Worm (Caenorhabditis elegans) whole organism, young adult: Measurements from ENCODE around the gene H43E16.1.
A peak's percentile ranks its signal among the peaks of the same experiment; 100 is the strongest.

Experiments
- C17E4.6 ChIP-seq: fragments of 200-800 bp; sonication (Bioruptor generic); IDR thresholded peaks from 2 replicates; pipeline ENCODE4 v1.3.6; 2022; ENCODE audit warnings: missing genetic modification reagents, missing genetic modification characterization, missing compliant biosample characterization
- F10E7.11 ChIP-seq: sonication (generic microtip); optimal IDR thresholded peaks from 2 replicates; lab custom pipeline; 2017; ENCODE audit warnings: mild to moderate bottlenecking, missing genetic modification characterization, moderate library complexity, missing compliant biosample characterization
- F22D6.2 ChIP-seq: sonication (generic microtip); optimal IDR thresholded peaks from 2 replicates; lab custom pipeline; 2016; ENCODE audit warnings: mild to moderate bottlenecking, missing genetic modification characterization, missing compliant biosample characterization
- F23B12.7 ChIP-seq: sonication (generic microtip); optimal IDR thresholded peaks from 2 replicates; lab custom pipeline; 2017; ENCODE audit warnings: missing genetic modification characterization, mild to moderate bottlenecking, missing compliant biosample characterization, antibody characterized with exemption, moderate library complexity; ENCODE audit not compliant: insufficient read depth
- F55B11.4 ChIP-seq: sonication (generic microtip); optimal IDR thresholded peaks from 2 replicates; lab custom pipeline; 2016; ENCODE audit warnings: missing compliant biosample characterization, missing genetic modification characterization, borderline replicate concordance; ENCODE audit not compliant: insufficient read depth
- F57C9.4 ChIP-seq: sonication (generic microtip); optimal IDR thresholded peaks from 2 replicates; lab custom pipeline; 2017; ENCODE audit warnings: mild to moderate bottlenecking, missing genetic modification characterization, missing compliant biosample characterization
- K11D2.4 ChIP-seq: fragments of 200-800 bp; sonication (Bioruptor generic); IDR thresholded peaks from 2 replicates; pipeline ENCODE4 v1.3.6; 2022; ENCODE audit warnings: missing genetic modification reagents, missing genetic modification characterization, missing compliant biosample characterization
- K12H6.12 ChIP-seq: fragments of 200-800 bp; sonication (Bioruptor generic); optimal IDR thresholded peaks from 2 replicates; lab custom pipeline; 2018; ENCODE audit warnings: mild to moderate bottlenecking, missing genetic modification characterization, missing compliant biosample characterization
- T07F8.4 ChIP-seq: sonication (generic microtip); optimal IDR thresholded peaks from 2 replicates; lab custom pipeline; 2016; ENCODE audit warnings: mild to moderate bottlenecking, missing genetic modification characterization, moderate library complexity, missing compliant biosample characterization
- Y53F4B.3 ChIP-seq: fragments of 200-800 bp; sonication (Bioruptor generic); IDR thresholded peaks from 2 replicates; pipeline ENCODE4 v1.3.6; 2022; ENCODE audit warnings: missing genetic modification reagents, missing genetic modification characterization, missing compliant biosample characterization
- Y67H2A.10 ChIP-seq: fragments of 200-800 bp; sonication (Bioruptor generic); conservative IDR thresholded peaks from 2 replicates; pipeline ENCODE4 v1.3.6; 2022; ENCODE audit warnings: missing genetic modification reagents, missing genetic modification characterization, missing compliant biosample characterization
- Y79H2A.3 ChIP-seq: fragments of 200-800 bp; sonication (Bioruptor generic); conservative IDR thresholded peaks from 2 replicates; pipeline ENCODE4 v1.3.6; 2022; ENCODE audit warnings: missing genetic modification reagents, missing genetic modification characterization, missing compliant biosample characterization
- Y95B8A.8 ChIP-seq: fragments of 200-800 bp; sonication (Bioruptor generic); IDR thresholded peaks from 2 replicates; pipeline ENCODE4 v1.3.6; 2022; ENCODE audit warnings: missing genetic modification reagents, missing genetic modification characterization, missing compliant biosample characterization
- aptf-3 ChIP-seq: fragments of 200-800 bp; sonication (Bioruptor generic); IDR thresholded peaks from 2 replicates; pipeline ENCODE4 v1.3.6; 2022; ENCODE audit warnings: missing genetic modification characterization, missing compliant biosample characterization
- attf-3 ChIP-seq: fragments of 200-800 bp; sonication (Bioruptor generic); conservative IDR thresholded peaks from 2 replicates; pipeline ENCODE4 v1.3.6; 2022; ENCODE audit warnings: missing genetic modification reagents, missing genetic modification characterization, missing compliant biosample characterization
- bed-1 ChIP-seq: fragments of 200-800 bp; sonication (Bioruptor generic); IDR thresholded peaks from 2 replicates; pipeline ENCODE4 v1.3.6; 2022; ENCODE audit warnings: missing genetic modification reagents, missing genetic modification characterization, missing compliant biosample characterization
- cebp-1 ChIP-seq, 2 experiments: fragments of 200-800 bp in 1 of 2; sonication (Bioruptor generic) in 1 of 2; sonication (generic microtip) in 1 of 2; IDR thresholded peaks in 1 of 2; optimal IDR thresholded peaks in 1 of 2; 2 replicates each; pipeline versions ENCODE4 v1.3.6 to Lab custom; 2017 to 2022; ENCODE audit warnings: missing compliant biosample characterization in 2 of 2, missing genetic modification characterization in 2 of 2, mild to moderate bottlenecking in 1 of 2, missing genetic modification reagents in 1 of 2, moderate library complexity in 1 of 2
- ceh-100 ChIP-seq: fragments of 200-800 bp; sonication (Bioruptor generic); IDR thresholded peaks from 2 replicates; pipeline ENCODE4 v1.3.6; 2022; ENCODE audit warnings: missing genetic modification reagents, missing genetic modification characterization, missing compliant biosample characterization
- ceh-27 ChIP-seq: fragments of 200-800 bp; sonication (Bioruptor generic); optimal IDR thresholded peaks from 2 replicates; lab custom pipeline; 2018; ENCODE audit warnings: mild to moderate bottlenecking, missing genetic modification characterization, moderate library complexity, missing compliant biosample characterization
- ceh-40 ChIP-seq: fragments of 200-800 bp; sonication (Bioruptor generic); IDR thresholded peaks from 2 replicates; pipeline ENCODE4 v1.3.6; 2022; ENCODE audit warnings: missing genetic modification characterization, missing compliant biosample characterization
- ceh-91 ChIP-seq: fragments of 200-800 bp; sonication (Bioruptor generic); IDR thresholded peaks from 2 replicates; pipeline ENCODE4 v1.3.6; 2022; ENCODE audit warnings: missing genetic modification reagents, missing genetic modification characterization, missing compliant biosample characterization
- chd-7 ChIP-seq: sonication (generic microtip); optimal IDR thresholded peaks from 2 replicates; lab custom pipeline; 2016; ENCODE audit warnings: mild to moderate bottlenecking, missing genetic modification characterization, moderate library complexity, missing compliant biosample characterization
- efl-1 ChIP-seq: fragments of 150-350 bp; optimal IDR thresholded peaks from 2 replicates; lab custom pipeline; 2014; ENCODE audit warnings: missing biosample characterization, missing genetic modification reagents, missing genetic modification characterization
- egl-18 ChIP-seq: fragments of 200-800 bp; sonication (Bioruptor generic); IDR thresholded peaks from 2 replicates; pipeline ENCODE4 v1.3.6; 2022; ENCODE audit warnings: missing genetic modification reagents, missing genetic modification characterization, missing compliant biosample characterization
- fkh-3 ChIP-seq: sonication (generic microtip); optimal IDR thresholded peaks from 2 replicates; lab custom pipeline; 2016; ENCODE audit warnings: mild to moderate bottlenecking, missing genetic modification characterization, missing compliant biosample characterization
- him-1 ChIP-seq: sonication (generic microtip); optimal IDR thresholded peaks from 2 replicates; lab custom pipeline; 2016; ENCODE audit warnings: missing genotype, missing genetic modification reagents, missing genetic modification characterization, missing compliant biosample characterization
- hlh-26 ChIP-seq: fragments of 200-800 bp; sonication (Bioruptor generic); conservative IDR thresholded peaks from 2 replicates; pipeline ENCODE4 v1.3.6; 2022; ENCODE audit warnings: missing genetic modification reagents, missing genetic modification characterization, missing compliant biosample characterization
- hmg-1.2 ChIP-seq: fragments of 200-800 bp; sonication (Bioruptor generic); IDR thresholded peaks from 2 replicates; pipeline ENCODE4 v1.3.6; 2022; ENCODE audit warnings: missing genetic modification reagents, missing genetic modification characterization, missing compliant biosample characterization
- lir-1 ChIP-seq: fragments of 200-800 bp; sonication (Bioruptor generic); conservative IDR thresholded peaks from 2 replicates; pipeline ENCODE4 v1.3.6; 2022; ENCODE audit warnings: missing genetic modification reagents, missing genetic modification characterization, missing compliant biosample characterization
- madf-10 ChIP-seq: sonication (generic microtip); optimal IDR thresholded peaks from 2 replicates; lab custom pipeline; 2016; ENCODE audit warnings: mild to moderate bottlenecking, missing genetic modification characterization, missing compliant biosample characterization
- madf-6 ChIP-seq: fragments of 200-800 bp; sonication (Bioruptor generic); IDR thresholded peaks from 2 replicates; pipeline ENCODE4 v1.3.6; 2022; ENCODE audit warnings: missing genetic modification reagents, missing genetic modification characterization, missing compliant biosample characterization
- mcd-1 ChIP-seq: fragments of 200-800 bp; sonication (Bioruptor generic); IDR thresholded peaks from 2 replicates; pipeline ENCODE4 v1.3.6; 2022; ENCODE audit warnings: missing genetic modification reagents, missing genetic modification characterization, missing compliant biosample characterization
- mxl-1 ChIP-seq: sonication (generic microtip); optimal IDR thresholded peaks from 2 replicates; lab custom pipeline; 2016; ENCODE audit warnings: missing genetic modification characterization, missing compliant biosample characterization
- nhr-27 ChIP-seq: fragments of 200-800 bp; sonication (Bioruptor generic); optimal IDR thresholded peaks from 2 replicates; lab custom pipeline; 2018; ENCODE audit warnings: mild to moderate bottlenecking, missing genetic modification characterization, moderate library complexity, missing compliant biosample characterization
- pbrm-1 ChIP-seq: fragments of 200-800 bp; sonication (Bioruptor generic); IDR thresholded peaks from 2 replicates; pipeline ENCODE4 v1.3.6; 2022; ENCODE audit warnings: missing genetic modification reagents, missing genetic modification characterization, missing compliant biosample characterization
- repo-1 ChIP-seq: sonication (generic microtip); optimal IDR thresholded peaks from 2 replicates; lab custom pipeline; 2017; ENCODE audit warnings: mild to moderate bottlenecking, missing genetic modification characterization, missing compliant biosample characterization
- sptf-2 ChIP-seq: fragments of 200-800 bp; sonication (Bioruptor generic); optimal IDR thresholded peaks from 2 replicates; lab custom pipeline; 2018; ENCODE audit warnings: mild to moderate bottlenecking, missing genetic modification characterization, missing compliant biosample characterization
- tbx-9 ChIP-seq: sonication (generic microtip); optimal IDR thresholded peaks from 2 replicates; lab custom pipeline; 2016; ENCODE audit warnings: borderline replicate concordance, missing genetic modification characterization, inconsistent platforms, missing compliant biosample characterization
- tlf-1 ChIP-seq: fragments of 200-800 bp; sonication (Bioruptor generic); optimal IDR thresholded peaks from 2 replicates; lab custom pipeline; 2018; ENCODE audit warnings: mild to moderate bottlenecking, missing genetic modification characterization, missing compliant biosample characterization
- ztf-25 ChIP-seq: fragments of 200-800 bp; sonication (Bioruptor generic); IDR thresholded peaks from 2 replicates; pipeline ENCODE4 v1.3.6; 2022; ENCODE audit warnings: missing genetic modification reagents, missing genetic modification characterization, missing compliant biosample characterization
- ztf-3 ChIP-seq: fragments of 200-800 bp; sonication (Bioruptor generic); optimal IDR thresholded peaks from 2 replicates; lab custom pipeline; 2018; ENCODE audit warnings: mild to moderate bottlenecking, missing genetic modification characterization, missing compliant biosample characterization
- ztf-6 ChIP-seq: fragments of 200-800 bp; sonication (Bioruptor generic); IDR thresholded peaks from 2 replicates; pipeline ENCODE4 v1.3.6; 2022; ENCODE audit warnings: missing genetic modification reagents, missing genetic modification characterization, missing compliant biosample characterization

Gene H43E16.1

ce11 chrII:6713832-6714342, 39.8 kb downstream of the H43E16.1 start, which contains the start of gene dpy-2:
dpy-2 (plus strand) TSS chrII:6714292.
- no peak for TF ChIP-seq nhr-27 (tag; lab: Kevin White, UChicago)
- TF ChIP-seq chd-7 = no peak
- no peak for TF ChIP-seq Y53F4B.3
- TF ChIP-seq K12H6.12 (tag; lab: Kevin White, UChicago) = no peak
- TF ChIP-seq attf-3 (GFP tag; lab: Robert Waterston, UW) = no peak
- no peak for TF ChIP-seq hlh-26 (GFP tag; lab: Robert Waterston, UW)
- TF ChIP-seq mxl-1 = no peak
- TF ChIP-seq aptf-3 = no peak

- TF ChIP-seq repo-1 = no peak
- no peak for TF ChIP-seq sptf-2 (GFP tag; lab: Kevin White, UChicago)
- TF ChIP-seq Y95B8A.8 (GFP tag; lab: Robert Waterston, UW) = no peak
- TF ChIP-seq lir-1 (GFP tag; lab: Robert Waterston, UW) = no peak
- TF ChIP-seq mcd-1 = no peak
- no peak for TF ChIP-seq cebp-1 (GFP tag; IDR thresholded peaks at IDR 0.05; lab: Robert Waterston, UW)
- no peak for TF ChIP-seq cebp-1 (tag; optimal IDR thresholded peaks at IDR 0.05; lab: Kevin White, UChicago)
- TF ChIP-seq K11D2.4 (GFP tag; lab: Robert Waterston, UW) = no peak
- TF ChIP-seq bed-1 (GFP tag; lab: Robert Waterston, UW) = no peak
- TF ChIP-seq, all 124 proteins: peak for 0
Observed at ce11 chrII:6715853-6716252, 41.8 kb downstream of the H43E16.1 start.

ce11 chrII:6716638-6717037, 42.6 kb downstream of the H43E16.1 start, which contains the start of the genes T14B4.5 and T14B4.20:
T14B4.5 (plus strand) TSS chrII:6716863.
T14B4.20 (plus strand) TSS chrII:6716901.
- TF ChIP-seq Y67H2A.10 (GFP tag; lab: Robert Waterston, UW) = no peak
- peak; percentile 51; the same call in 1 of the 2 replicates for TF ChIP-seq hmg-1.2 (GFP tag; lab: Robert Waterston, UW)

- TF ChIP-seq egl-18 (GFP tag; lab: Robert Waterston, UW) = no peak
- no peak for TF ChIP-seq T07F8.4
- no peak for TF ChIP-seq ceh-40 (GFP tag; lab: Robert Waterston, UW)
- no peak for TF ChIP-seq pbrm-1 (GFP tag; lab: Robert Waterston, UW)
- no peak for TF ChIP-seq fkh-3
- no peak for TF ChIP-seq F10E7.11 (tag; lab: Kevin White, UChicago)
- TF ChIP-seq madf-6 (GFP tag; lab: Robert Waterston, UW) = no peak
- no peak for TF ChIP-seq tbx-9
- no peak for TF ChIP-seq bed-1 (GFP tag; lab: Robert Waterston, UW)
- TF ChIP-seq mcd-1 = no peak
- TF ChIP-seq mxl-1 = no peak
- TF ChIP-seq ztf-3 (GFP tag; lab: Kevin White, UChicago) = no peak
- no peak for TF ChIP-seq ceh-100 (GFP tag; lab: Robert Waterston, UW)
Observed at ce11 chrII:6718221-6718620, 44.2 kb downstream of the H43E16.1 start, which contains the start of gene tsp-10. tsp-10 (plus strand) TSS chrII:6718586.

- TF ChIP-seq bed-1 (GFP tag; lab: Robert Waterston, UW) (no peak), F57C9.4 (tag; lab: Kevin White, UChicago) (no peak), madf-10 (no peak), efl-1 (GFP tag; lab: Kevin White, UChicago) (no peak), pbrm-1 (GFP tag; lab: Robert Waterston, UW) (no peak), tlf-1 (no peak), ztf-25 (GFP tag; lab: Robert Waterston, UW) (0 out of 2 replicates have a peak, but pooled peaks have one; percentile 45), F23B12.7 (peak; percentile 75), ceh-27 (peak; percentile 41), lir-1 (GFP tag; lab: Robert Waterston, UW) (no peak), ztf-6 (GFP tag; lab: Robert Waterston, UW) (no peak), him-1 (tag; lab: Kevin White, UChicago) (peak; percentile 88), Y79H2A.3 (GFP tag; lab: Robert Waterston, UW) (no peak), ceh-91 (GFP tag; lab: Robert Waterston, UW) (no peak), F55B11.4 (no peak), F22D6.2 (tag; lab: Kevin White, UChicago) (no peak), C17E4.6 (GFP tag; lab: Robert Waterston, UW) (no peak)
Observed at ce11 chrII:6721581-6721980, 47.5 kb downstream of the H43E16.1 start.
